Worm (Caenorhabditis elegans) whole organism, young adult: ENCODE data around the gene Y22D7AL.3.

Experiments used
- C06A6.2 ChIP-seq: fragments of 200-800 bp; sonication (Bioruptor generic); conservative IDR thresholded peaks from 2 replicates; pipeline ENCODE4 v1.3.6; 2022; ENCODE audit warnings: missing genetic modification characterization, missing compliant biosample characterization
- F10E7.11 ChIP-seq: sonication (generic microtip); optimal IDR thresholded peaks from 2 replicates; lab custom pipeline; 2017; ENCODE audit warnings: mild to moderate bottlenecking, missing genetic modification characterization, moderate library complexity, missing compliant biosample characterization
- akir-1 ChIP-seq: fragments of 200-800 bp; sonication (Bioruptor generic); optimal IDR thresholded peaks from 2 replicates; lab custom pipeline; 2018; ENCODE audit warnings: mild to moderate bottlenecking, missing genetic modification characterization, moderate library complexity, missing compliant biosample characterization
- aptf-2 ChIP-seq: fragments of 200-800 bp; sonication (Bioruptor generic); conservative IDR thresholded peaks from 2 replicates; pipeline ENCODE4 v1.3.6; 2022; ENCODE audit warnings: missing genetic modification reagents, missing genetic modification characterization, missing compliant biosample characterization
- attf-5 ChIP-seq: fragments of 200-800 bp; sonication (Bioruptor generic); optimal IDR thresholded peaks from 2 replicates; lab custom pipeline; 2018; ENCODE audit warnings: mild to moderate bottlenecking, missing genetic modification characterization, missing compliant biosample characterization
- bed-1 ChIP-seq: fragments of 200-800 bp; sonication (Bioruptor generic); IDR thresholded peaks from 2 replicates; pipeline ENCODE4 v1.3.6; 2022; ENCODE audit warnings: missing genetic modification reagents, missing genetic modification characterization, missing compliant biosample characterization
- ceh-40 ChIP-seq: fragments of 200-800 bp; sonication (Bioruptor generic); IDR thresholded peaks from 2 replicates; pipeline ENCODE4 v1.3.6; 2022; ENCODE audit warnings: missing genetic modification characterization, missing compliant biosample characterization
- ceh-79 ChIP-seq: sonication (generic microtip); optimal IDR thresholded peaks from 2 replicates; lab custom pipeline; 2017; ENCODE audit warnings: mild to moderate bottlenecking, missing genetic modification characterization, missing compliant biosample characterization
- egrh-3 ChIP-seq: fragments of 200-800 bp; sonication (Bioruptor generic); IDR thresholded peaks from 2 replicates; pipeline ENCODE4 v1.3.6; 2022; ENCODE audit warnings: missing genetic modification reagents, missing genetic modification characterization, missing compliant biosample characterization
- him-1 ChIP-seq: sonication (generic microtip); optimal IDR thresholded peaks from 2 replicates; lab custom pipeline; 2016; ENCODE audit warnings: missing genotype, missing genetic modification reagents, missing genetic modification characterization, missing compliant biosample characterization
- hmg-1.2 ChIP-seq: fragments of 200-800 bp; sonication (Bioruptor generic); IDR thresholded peaks from 2 replicates; pipeline ENCODE4 v1.3.6; 2022; ENCODE audit warnings: missing genetic modification reagents, missing genetic modification characterization, missing compliant biosample characterization
- lag-1 ChIP-seq: fragments of 200-800 bp; sonication (Bioruptor generic); IDR thresholded peaks from 2 replicates; pipeline ENCODE4 v1.3.6; 2022; ENCODE audit warnings: missing genetic modification reagents, missing genetic modification characterization, missing compliant biosample characterization
- let-526 ChIP-seq: fragments of 200-800 bp; sonication (Bioruptor generic); IDR thresholded peaks from 2 replicates; pipeline ENCODE4 v1.3.6; 2022; ENCODE audit warnings: missing genetic modification reagents, missing genetic modification characterization, missing compliant biosample characterization
- lin-26 ChIP-seq: fragments of 200-800 bp; sonication (Bioruptor generic); IDR thresholded peaks from 2 replicates; pipeline ENCODE4 v1.3.6; 2022; ENCODE audit warnings: missing genetic modification reagents, missing genetic modification characterization, missing compliant biosample characterization
- madf-10 ChIP-seq: sonication (generic microtip); optimal IDR thresholded peaks from 2 replicates; lab custom pipeline; 2016; ENCODE audit warnings: mild to moderate bottlenecking, missing genetic modification characterization, missing compliant biosample characterization
- mcd-1 ChIP-seq: fragments of 200-800 bp; sonication (Bioruptor generic); IDR thresholded peaks from 2 replicates; pipeline ENCODE4 v1.3.6; 2022; ENCODE audit warnings: missing genetic modification reagents, missing genetic modification characterization, missing compliant biosample characterization
- nhr-120 ChIP-seq: fragments of 200-800 bp; sonication (Bioruptor generic); IDR thresholded peaks from 2 replicates; pipeline ENCODE4 v1.3.6; 2022; ENCODE audit warnings: missing genetic modification characterization, missing compliant biosample characterization
- nhr-27 ChIP-seq: fragments of 200-800 bp; sonication (Bioruptor generic); optimal IDR thresholded peaks from 2 replicates; lab custom pipeline; 2018; ENCODE audit warnings: mild to moderate bottlenecking, missing genetic modification characterization, moderate library complexity, missing compliant biosample characterization
- rcor-1 ChIP-seq: fragments of 200-800 bp; sonication (Bioruptor generic); IDR thresholded peaks from 2 replicates; pipeline ENCODE4 v1.3.6; 2022; ENCODE audit warnings: missing genetic modification reagents, missing genetic modification characterization, missing compliant biosample characterization
- sdz-38 ChIP-seq: sonication (generic microtip); optimal IDR thresholded peaks from 2 replicates; lab custom pipeline; 2016; ENCODE audit warnings: missing genotype, missing genetic modification characterization, missing compliant biosample characterization
- sea-2 ChIP-seq: fragments of 200-800 bp; sonication (Bioruptor generic); IDR thresholded peaks from 2 replicates; pipeline ENCODE4 v1.3.6; 2022; ENCODE audit warnings: missing genetic modification characterization, missing compliant biosample characterization
- snpc-1.3 ChIP-seq: sonication (generic microtip); optimal IDR thresholded peaks from 2 replicates; lab custom pipeline; 2017; ENCODE audit warnings: missing genetic modification characterization, mild to moderate bottlenecking, missing compliant biosample characterization, antibody characterized with exemption, moderate library complexity, missing genotype, missing genetic modification reagents; ENCODE audit not compliant: insufficient read depth
- somi-1 ChIP-seq: fragments of 200-800 bp; sonication (Bioruptor generic); optimal IDR thresholded peaks from 2 replicates; lab custom pipeline; 2018; ENCODE audit warnings: mild to moderate bottlenecking, missing genetic modification characterization, missing compliant biosample characterization
- tbp1 ChIP-seq: fragments of 200-800 bp; sonication (Bioruptor generic); optimal IDR thresholded peaks from 2 replicates; lab custom pipeline; 2018; ENCODE audit warnings: mild to moderate bottlenecking, missing genetic modification characterization, missing compliant biosample characterization
- tbx-9 ChIP-seq: sonication (generic microtip); optimal IDR thresholded peaks from 2 replicates; lab custom pipeline; 2016; ENCODE audit warnings: borderline replicate concordance, missing genetic modification characterization, inconsistent platforms, missing compliant biosample characterization
- unc-130 ChIP-seq: sonication (generic microtip); optimal IDR thresholded peaks from 2 replicates; lab custom pipeline; 2016; ENCODE audit warnings: missing genetic modification reagents, missing genetic modification characterization, missing compliant biosample characterization
- xnd-1 ChIP-seq: sonication (generic microtip); optimal IDR thresholded peaks from 2 replicates; lab custom pipeline; 2016; ENCODE audit warnings: missing genotype, missing genetic modification reagents, missing genetic modification characterization, missing compliant biosample characterization
- zim-3 ChIP-seq: sonication (generic microtip); optimal IDR thresholded peaks from 2 replicates; lab custom pipeline; 2017; ENCODE audit warnings: mild to moderate bottlenecking, missing genetic modification characterization, moderate library complexity, missing compliant biosample characterization
- ztf-18 ChIP-seq: sonication (generic microtip); optimal IDR thresholded peaks from 2 replicates; lab custom pipeline; 2016; ENCODE audit warnings: missing genotype, mild to moderate bottlenecking, missing genetic modification characterization, missing compliant biosample characterization

Y22D7AL.3 gene

ce11 chrIII:1682262-1682661 is 41.0 kb downstream of the Y22D7AL.3 start:
- TF ChIP-seq C06A6.2 (GFP tag; lab: Robert Waterston, UW) (0 out of 2 replicates have a peak, but pooled peaks have one; percentile 22), hmg-1.2 (peak; percentile 80), zim-3 (tag; lab: Kevin White, UChicago) (no peak), somi-1 (GFP tag; lab: Kevin White, UChicago) (peak; percentile 27)

- TF ChIP-seq let-526 (GFP tag; lab: Robert Waterston, UW) (no peak), nhr-27 (tag; lab: Kevin White, UChicago) (no peak), akir-1 (GFP tag; lab: Kevin White, UChicago) (no peak), tbp1 (GFP tag; lab: Kevin White, UChicago) (no peak), mcd-1 (GFP tag; lab: Robert Waterston, UW) (no peak), lin-26 (GFP tag; lab: Robert Waterston, UW) (no peak), ztf-18 (tag; lab: Kevin White, UChicago) (no peak), tbx-9 (tag; lab: Kevin White, UChicago) (no peak), snpc-1.3 (tag; lab: Kevin White, UChicago) (no peak), attf-5 (GFP tag; lab: Kevin White, UChicago) (no peak), somi-1 (GFP tag; lab: Kevin White, UChicago) (no peak), xnd-1 (tag; lab: Kevin White, UChicago) (no peak), sea-2 (no peak), rcor-1 (no peak), him-1 (tag; lab: Kevin White, UChicago) (no peak), lag-1 (no peak), unc-130 (no peak)
Measured at ce11 chrIII:1687999-1688398, 46.7 kb downstream of the Y22D7AL.3 start, which contains the start of gene Y22D7AR.7. Gene Y22D7AR.7, minus strand, starts transcription at chrIII:1688099.

- TF ChIP-seq bed-1 (GFP tag; lab: Robert Waterston, UW) (no peak), ztf-18 (tag; lab: Kevin White, UChicago) (no peak), madf-10 (tag; lab: Kevin White, UChicago) (no peak), sdz-38 (tag; lab: Kevin White, UChicago) (no peak), F10E7.11 (tag; lab: Kevin White, UChicago) (no peak), nhr-120 (GFP tag; lab: Robert Waterston, UW) (no peak), aptf-2 (GFP tag; lab: Robert Waterston, UW) (no peak), ceh-40 (GFP tag; lab: Robert Waterston, UW) (no peak), ceh-79 (tag; lab: Kevin White, UChicago) (no peak), egrh-3 (GFP tag; lab: Robert Waterston, UW) (no peak)
Measured at ce11 chrIII:1689927-1690326, 48.7 kb downstream of the Y22D7AL.3 start, which contains the start of gene Y22D7AR.14. Gene Y22D7AR.14, minus strand, starts transcription at chrIII:1690027.
